Worm (Caenorhabditis elegans) whole organism, young adult: ENCODE results near the gene mnk-1.

ENCODE experiments used
- F33H1.4 ChIP-seq: fragments of 200-800 bp; sonication (Bioruptor generic); IDR thresholded peaks from 2 replicates; pipeline ENCODE4 v1.3.6; 2022; ENCODE audit warnings: missing genetic modification reagents, missing genetic modification characterization, missing compliant biosample characterization
- aptf-3 ChIP-seq: fragments of 200-800 bp; sonication (Bioruptor generic); IDR thresholded peaks from 2 replicates; pipeline ENCODE4 v1.3.6; 2022; ENCODE audit warnings: missing genetic modification characterization, missing compliant biosample characterization
- egl-18 ChIP-seq: fragments of 200-800 bp; sonication (Bioruptor generic); IDR thresholded peaks from 2 replicates; pipeline ENCODE4 v1.3.6; 2022; ENCODE audit warnings: missing genetic modification reagents, missing genetic modification characterization, missing compliant biosample characterization
- nhr-120 ChIP-seq: fragments of 200-800 bp; sonication (Bioruptor generic); IDR thresholded peaks from 2 replicates; pipeline ENCODE4 v1.3.6; 2022; ENCODE audit warnings: missing genetic modification characterization, missing compliant biosample characterization
- nhr-90 ChIP-seq: sonication (generic microtip); optimal IDR thresholded peaks from 2 replicates; lab custom pipeline; 2016; ENCODE audit warnings: missing genotype, mild to moderate bottlenecking, missing genetic modification characterization, missing compliant biosample characterization
- pha-4 ChIP-seq: fragments of 150-350 bp; sonication (generic microtip); optimal IDR thresholded peaks from 2 replicates; lab custom pipeline; 2014; ENCODE audit warnings: missing biosample characterization, missing genetic modification reagents, missing genetic modification characterization

ce11 chrII:10547311-10547710 lies 7.5 kb downstream of the mnk-1 start:
- TF ChIP-seq egl-18 (GFP tag; lab: Robert Waterston, UW), result no peak
- TF ChIP-seq aptf-3 (GFP tag; lab: Robert Waterston, UW), result no peak; the same call in 1 of the 2 replicates
- no peak; the same call in 1 of the 2 replicates for TF ChIP-seq F33H1.4
- 0 out of 2 replicates have a peak, but pooled peaks have one; percentile 23 for TF ChIP-seq nhr-120 (GFP tag; lab: Robert Waterston, UW)
- TF ChIP-seq pha-4, result no peak
- TF ChIP-seq nhr-90 (tag; lab: Kevin White, UChicago), result no peak
